Worm (Caenorhabditis elegans) whole organism, young adult: ENCODE data around the gene chtb-2.

Source experiments
- B0035.1 ChIP-seq: sonication (generic microtip); optimal IDR thresholded peaks from 2 replicates; lab custom pipeline; 2016; ENCODE audit warnings: missing genetic modification characterization, mild to moderate bottlenecking, missing compliant biosample characterization, missing genotype, missing genetic modification reagents
- C17E4.6 ChIP-seq: fragments of 200-800 bp; sonication (Bioruptor generic); IDR thresholded peaks from 2 replicates; pipeline ENCODE4 v1.3.6; 2022; ENCODE audit warnings: missing genetic modification reagents, missing genetic modification characterization, missing compliant biosample characterization
- D2030.7 ChIP-seq: fragments of 200-800 bp; sonication (Bioruptor generic); IDR thresholded peaks from 2 replicates; pipeline ENCODE4 v1.3.6; 2022; ENCODE audit warnings: missing genetic modification reagents, missing genetic modification characterization, missing compliant biosample characterization
- F22D6.2 ChIP-seq: sonication (generic microtip); optimal IDR thresholded peaks from 2 replicates; lab custom pipeline; 2016; ENCODE audit warnings: mild to moderate bottlenecking, missing genetic modification characterization, missing compliant biosample characterization
- F57C9.4 ChIP-seq: sonication (generic microtip); optimal IDR thresholded peaks from 2 replicates; lab custom pipeline; 2017; ENCODE audit warnings: mild to moderate bottlenecking, missing genetic modification characterization, missing compliant biosample characterization
- Y95B8A.8 ChIP-seq: fragments of 200-800 bp; sonication (Bioruptor generic); IDR thresholded peaks from 2 replicates; pipeline ENCODE4 v1.3.6; 2022; ENCODE audit warnings: missing genetic modification reagents, missing genetic modification characterization, missing compliant biosample characterization
- ZK185.1 ChIP-seq: sonication (generic microtip); optimal IDR thresholded peaks from 2 replicates; lab custom pipeline; 2016; ENCODE audit warnings: mild to moderate bottlenecking, missing genetic modification characterization, missing compliant biosample characterization; ENCODE audit not compliant: poor library complexity, severe bottlenecking
- akir-1 ChIP-seq: fragments of 200-800 bp; sonication (Bioruptor generic); optimal IDR thresholded peaks from 2 replicates; lab custom pipeline; 2018; ENCODE audit warnings: mild to moderate bottlenecking, missing genetic modification characterization, moderate library complexity, missing compliant biosample characterization
- ama-1 ChIP-seq, 3 experiments: fragments of 150-350 bp in 1 of 3; sonication (generic microtip) in 2 of 3; optimal IDR thresholded peaks; 2 replicates each; lab custom pipeline; 2014 to 2018; ENCODE audit warnings: missing biosample characterization in 2 of 3, missing genetic modification characterization in 2 of 3, missing genetic modification reagents in 2 of 3
- aptf-2 ChIP-seq: fragments of 200-800 bp; sonication (Bioruptor generic); conservative IDR thresholded peaks from 2 replicates; pipeline ENCODE4 v1.3.6; 2022; ENCODE audit warnings: missing genetic modification reagents, missing genetic modification characterization, missing compliant biosample characterization
- atf-7 ChIP-seq: sonication (generic microtip); optimal IDR thresholded peaks from 2 replicates; lab custom pipeline; 2017; ENCODE audit warnings: mild to moderate bottlenecking, missing genetic modification characterization, missing compliant biosample characterization
- attf-3 ChIP-seq: fragments of 200-800 bp; sonication (Bioruptor generic); conservative IDR thresholded peaks from 2 replicates; pipeline ENCODE4 v1.3.6; 2022; ENCODE audit warnings: missing genetic modification reagents, missing genetic modification characterization, missing compliant biosample characterization
- attf-5 ChIP-seq: fragments of 200-800 bp; sonication (Bioruptor generic); optimal IDR thresholded peaks from 2 replicates; lab custom pipeline; 2018; ENCODE audit warnings: mild to moderate bottlenecking, missing genetic modification characterization, missing compliant biosample characterization
- attf-6 ChIP-seq: fragments of 200-800 bp; sonication (Bioruptor generic); IDR thresholded peaks from 2 replicates; pipeline ENCODE4 v1.3.6; 2022; ENCODE audit warnings: missing genetic modification reagents, missing genetic modification characterization, missing compliant biosample characterization
- cebp-1 ChIP-seq, 2 experiments: fragments of 200-800 bp in 1 of 2; sonication (Bioruptor generic) in 1 of 2; sonication (generic microtip) in 1 of 2; IDR thresholded peaks in 1 of 2; optimal IDR thresholded peaks in 1 of 2; 2 replicates each; pipeline versions ENCODE4 v1.3.6 to Lab custom; 2017 to 2022; ENCODE audit warnings: missing compliant biosample characterization in 2 of 2, missing genetic modification characterization in 2 of 2, mild to moderate bottlenecking in 1 of 2, missing genetic modification reagents in 1 of 2, moderate library complexity in 1 of 2
- chd-7 ChIP-seq: sonication (generic microtip); optimal IDR thresholded peaks from 2 replicates; lab custom pipeline; 2016; ENCODE audit warnings: mild to moderate bottlenecking, missing genetic modification characterization, moderate library complexity, missing compliant biosample characterization
- fkh-3 ChIP-seq: sonication (generic microtip); optimal IDR thresholded peaks from 2 replicates; lab custom pipeline; 2016; ENCODE audit warnings: mild to moderate bottlenecking, missing genetic modification characterization, missing compliant biosample characterization
- him-1 ChIP-seq: sonication (generic microtip); optimal IDR thresholded peaks from 2 replicates; lab custom pipeline; 2016; ENCODE audit warnings: missing genotype, missing genetic modification reagents, missing genetic modification characterization, missing compliant biosample characterization
- hmg-20 ChIP-seq: fragments of 200-800 bp; sonication (Bioruptor generic); IDR thresholded peaks from 2 replicates; pipeline ENCODE4 v1.3.6; 2022; ENCODE audit warnings: missing genetic modification reagents, missing genetic modification characterization, missing compliant biosample characterization
- hrde-1 ChIP-seq: sonication (generic microtip); optimal IDR thresholded peaks from 2 replicates; lab custom pipeline; 2016; ENCODE audit warnings: missing genetic modification characterization, mild to moderate bottlenecking, missing compliant biosample characterization, moderate library complexity, missing genotype, missing genetic modification reagents, borderline replicate concordance
- let-526 ChIP-seq: fragments of 200-800 bp; sonication (Bioruptor generic); IDR thresholded peaks from 2 replicates; pipeline ENCODE4 v1.3.6; 2022; ENCODE audit warnings: missing genetic modification reagents, missing genetic modification characterization, missing compliant biosample characterization
- let-607 ChIP-seq, 2 experiments: fragments of 200-800 bp in 1 of 2; sonication (Bioruptor generic) in 1 of 2; sonication (generic microtip) in 1 of 2; optimal IDR thresholded peaks; 2 replicates each; lab custom pipeline; 2016 to 2018; ENCODE audit warnings: mild to moderate bottlenecking in 2 of 2, missing compliant biosample characterization in 2 of 2, missing genetic modification characterization in 2 of 2, moderate library complexity in 2 of 2, missing genotype in 1 of 2
- lin-35 ChIP-seq, 3 experiments: fragments of 150-350 bp in 2 of 3; sonication (generic microtip) in 1 of 3; optimal IDR thresholded peaks; 2 replicates each; lab custom pipeline; 2014 to 2018; ENCODE audit warnings: missing biosample characterization in 3 of 3, missing genetic modification characterization in 3 of 3, missing genetic modification reagents in 3 of 3
- lsl-1 ChIP-seq: fragments of 200-800 bp; sonication (Bioruptor generic); optimal IDR thresholded peaks from 2 replicates; lab custom pipeline; 2018; ENCODE audit warnings: mild to moderate bottlenecking, missing genetic modification characterization, moderate library complexity, missing compliant biosample characterization
- madf-6 ChIP-seq: fragments of 200-800 bp; sonication (Bioruptor generic); IDR thresholded peaks from 2 replicates; pipeline ENCODE4 v1.3.6; 2022; ENCODE audit warnings: missing genetic modification reagents, missing genetic modification characterization, missing compliant biosample characterization
- madf-8 ChIP-seq: fragments of 200-800 bp; sonication (Bioruptor generic); conservative IDR thresholded peaks from 2 replicates; pipeline ENCODE4 v1.3.6; 2022; ENCODE audit warnings: missing genetic modification reagents, missing genetic modification characterization, missing compliant biosample characterization
- nhr-179 ChIP-seq: sonication (generic microtip); optimal IDR thresholded peaks from 2 replicates; lab custom pipeline; 2016; ENCODE audit warnings: mild to moderate bottlenecking, missing genetic modification characterization, missing compliant biosample characterization
- nhr-27 ChIP-seq: fragments of 200-800 bp; sonication (Bioruptor generic); optimal IDR thresholded peaks from 2 replicates; lab custom pipeline; 2018; ENCODE audit warnings: mild to moderate bottlenecking, missing genetic modification characterization, moderate library complexity, missing compliant biosample characterization
- nhr-80 ChIP-seq: sonication (generic microtip); optimal IDR thresholded peaks from 2 replicates; lab custom pipeline; 2016; ENCODE audit warnings: missing genetic modification characterization, missing compliant biosample characterization
- repo-1 ChIP-seq: sonication (generic microtip); optimal IDR thresholded peaks from 2 replicates; lab custom pipeline; 2017; ENCODE audit warnings: mild to moderate bottlenecking, missing genetic modification characterization, missing compliant biosample characterization
- snpc-1.3 ChIP-seq: sonication (generic microtip); optimal IDR thresholded peaks from 2 replicates; lab custom pipeline; 2017; ENCODE audit warnings: missing genetic modification characterization, mild to moderate bottlenecking, missing compliant biosample characterization, antibody characterized with exemption, moderate library complexity, missing genotype, missing genetic modification reagents; ENCODE audit not compliant: insufficient read depth
- snpc-4 ChIP-seq, 5 experiments: fragments of 150-350 bp in 1 of 5; sonication (generic microtip) in 4 of 5; optimal IDR thresholded peaks; 2 replicates each; lab custom pipeline; 2014 to 2018; ENCODE audit warnings: missing genetic modification characterization in 5 of 5, missing biosample characterization in 3 of 5, antibody characterized with exemption in 2 of 5, mild to moderate bottlenecking in 2 of 5, missing compliant biosample characterization in 2 of 5, missing genotype in 2 of 5, moderate library complexity in 2 of 5, missing genetic modification reagents in 1 of 5
- sptf-2 ChIP-seq: fragments of 200-800 bp; sonication (Bioruptor generic); optimal IDR thresholded peaks from 2 replicates; lab custom pipeline; 2018; ENCODE audit warnings: mild to moderate bottlenecking, missing genetic modification characterization, missing compliant biosample characterization
- tbp1 ChIP-seq: fragments of 200-800 bp; sonication (Bioruptor generic); optimal IDR thresholded peaks from 2 replicates; lab custom pipeline; 2018; ENCODE audit warnings: mild to moderate bottlenecking, missing genetic modification characterization, missing compliant biosample characterization
- tbx-9 ChIP-seq: sonication (generic microtip); optimal IDR thresholded peaks from 2 replicates; lab custom pipeline; 2016; ENCODE audit warnings: borderline replicate concordance, missing genetic modification characterization, inconsistent platforms, missing compliant biosample characterization
- unc-130 ChIP-seq: sonication (generic microtip); optimal IDR thresholded peaks from 2 replicates; lab custom pipeline; 2016; ENCODE audit warnings: missing genetic modification reagents, missing genetic modification characterization, missing compliant biosample characterization
- xnd-1 ChIP-seq: sonication (generic microtip); optimal IDR thresholded peaks from 2 replicates; lab custom pipeline; 2016; ENCODE audit warnings: missing genotype, missing genetic modification reagents, missing genetic modification characterization, missing compliant biosample characterization
- zfh-2 ChIP-seq: fragments of 200-800 bp; sonication (Bioruptor generic); conservative IDR thresholded peaks from 2 replicates; pipeline ENCODE4 v1.3.6; 2022; ENCODE audit warnings: missing genetic modification reagents, missing genetic modification characterization, missing compliant biosample characterization
- zim-3 ChIP-seq: sonication (generic microtip); optimal IDR thresholded peaks from 2 replicates; lab custom pipeline; 2017; ENCODE audit warnings: mild to moderate bottlenecking, missing genetic modification characterization, moderate library complexity, missing compliant biosample characterization
- ztf-22 ChIP-seq: fragments of 200-800 bp; sonication (Bioruptor generic); optimal IDR thresholded peaks from 2 replicates; lab custom pipeline; 2018; ENCODE audit warnings: mild to moderate bottlenecking, missing genetic modification characterization, moderate library complexity, missing compliant biosample characterization
- ztf-25 ChIP-seq: fragments of 200-800 bp; sonication (Bioruptor generic); IDR thresholded peaks from 2 replicates; pipeline ENCODE4 v1.3.6; 2022; ENCODE audit warnings: missing genetic modification reagents, missing genetic modification characterization, missing compliant biosample characterization
- ztf-28 ChIP-seq: fragments of 200-800 bp; sonication (Bioruptor generic); IDR thresholded peaks from 2 replicates; pipeline ENCODE4 v1.3.6; 2022; ENCODE audit warnings: missing genetic modification reagents, missing genetic modification characterization, missing compliant biosample characterization

Gene chtb-2

ce11 chrIII:6442305-6443125 is 40.5 kb upstream of the chtb-2 start, which contains the start of gene mel-32 (continued):
- TF ChIP-seq unc-130 (peak; percentile 48), C17E4.6 (peak; percentile 65; the same call in 1 of the 2 replicates), madf-6 (GFP tag; lab: Robert Waterston, UW) (peak; percentile 96), Y95B8A.8 (GFP tag; lab: Robert Waterston, UW) (0 out of 2 replicates have a peak, but pooled peaks have one; percentile 72), nhr-27 (tag; lab: Kevin White, UChicago) (no peak), let-607 (tag; optimal IDR thresholded peaks at IDR 0.05; lab: Kevin White, UChicago) (peak in 1 of 2 experiments; percentile 21), xnd-1 (tag; lab: Kevin White, UChicago) (peak; percentile 85), ama-1 (optimal IDR thresholded peaks at IDR 0.05; lab: Kevin White, UChicago) (no peak), ama-1 (GFP tag; optimal IDR thresholded peaks at IDR 0.05; lab: Kevin White, UChicago) (no peak), attf-6 (0 out of 2 replicates have a peak, but pooled peaks have one; percentile 58), nhr-80 (tag; lab: Kevin White, UChicago) (peak; percentile 17), snpc-1.3 (no peak), F57C9.4 (no peak), zim-3 (tag; lab: Kevin White, UChicago) (peak; percentile 55), aptf-2 (0 out of 2 replicates have a peak, but pooled peaks have one; percentile 30), attf-3 (0 out of 2 replicates have a peak, but pooled peaks have one; percentile 45), ztf-28 (GFP tag; lab: Robert Waterston, UW) (0 out of 2 replicates have a peak, but pooled peaks have one; percentile 33), let-526 (GFP tag; lab: Robert Waterston, UW) (no peak), lin-35 (GFP tag; optimal IDR thresholded peaks at IDR 0.05; lab: Kevin White, UChicago) (peak; percentile 21 to 55 (median 33)), sptf-2 (no peak), F22D6.2 (tag; lab: Kevin White, UChicago) (no peak), lsl-1 (peak; percentile 76), D2030.7 (GFP tag; lab: Robert Waterston, UW) (peak; percentile 91), tbx-9 (tag; lab: Kevin White, UChicago) (no peak), ztf-25 (GFP tag; lab: Robert Waterston, UW) (no peak), madf-8 (GFP tag; lab: Robert Waterston, UW) (peak; percentile 88), tbp1 (GFP tag; lab: Kevin White, UChicago) (peak; percentile 24), him-1 (peak; percentile 55), repo-1 (tag; lab: Kevin White, UChicago) (peak; percentile 38)

- peak; percentile 18 for TF ChIP-seq hrde-1 (tag; lab: Kevin White, UChicago)
- no peak for TF ChIP-seq hmg-20 (GFP tag; lab: Robert Waterston, UW)
- no peak for TF ChIP-seq tbx-9 (tag; lab: Kevin White, UChicago)
- TF ChIP-seq ztf-22 (GFP tag; lab: Kevin White, UChicago) = no peak
- no peak for TF ChIP-seq atf-7
- TF ChIP-seq ZK185.1 (tag; lab: Kevin White, UChicago) = no peak
- TF ChIP-seq B0035.1 (tag; lab: Kevin White, UChicago) = no peak
- TF ChIP-seq zfh-2 (GFP tag; lab: Robert Waterston, UW) = no peak
- peak; percentile 51 for TF ChIP-seq nhr-80 (tag; lab: Kevin White, UChicago)
- peak; percentile 68 for TF ChIP-seq attf-5 (GFP tag; lab: Kevin White, UChicago)
- TF ChIP-seq C17E4.6 = 0 out of 2 replicates have a peak, but pooled peaks have one; percentile 19
- no peak for TF ChIP-seq nhr-179 (tag; lab: Kevin White, UChicago)
- no peak for TF ChIP-seq him-1
- TF ChIP-seq fkh-3 = no peak
- TF ChIP-seq unc-130 = no peak
- no peak for TF ChIP-seq chd-7 (tag; lab: Kevin White, UChicago)
- no peak for TF ChIP-seq cebp-1 (GFP tag; IDR thresholded peaks at IDR 0.05; lab: Robert Waterston, UW)
- TF ChIP-seq cebp-1 (tag; optimal IDR thresholded peaks at IDR 0.05; lab: Kevin White, UChicago) = peak; percentile 31
- TF ChIP-seq snpc-4 (GFP tag; optimal IDR thresholded peaks at IDR 0.05; lab: Kevin White, UChicago) = no peak
- peak in 3 of 4 experiments; percentile 1 to 32 (median 20) for TF ChIP-seq snpc-4 (tag; optimal IDR thresholded peaks at IDR 0.05; lab: Kevin White, UChicago)
- peak in 1 of 3 experiments; percentile 38 for TF ChIP-seq lin-35 (GFP tag; optimal IDR thresholded peaks at IDR 0.05; lab: Kevin White, UChicago)
- peak; percentile 25 for TF ChIP-seq tbp1 (GFP tag; lab: Kevin White, UChicago)
- TF ChIP-seq akir-1 (GFP tag; lab: Kevin White, UChicago) = no peak
These were observed 38.7 kb upstream of the chtb-2 start, which contains the start of gene C05D11.13 for ce11 chrIII:6444335-6444734. C05D11.13 (minus strand) TSS chrIII:6444586.
